Worm (Caenorhabditis elegans): Measurements from ENCODE around the gene fat-6.

DNA sequence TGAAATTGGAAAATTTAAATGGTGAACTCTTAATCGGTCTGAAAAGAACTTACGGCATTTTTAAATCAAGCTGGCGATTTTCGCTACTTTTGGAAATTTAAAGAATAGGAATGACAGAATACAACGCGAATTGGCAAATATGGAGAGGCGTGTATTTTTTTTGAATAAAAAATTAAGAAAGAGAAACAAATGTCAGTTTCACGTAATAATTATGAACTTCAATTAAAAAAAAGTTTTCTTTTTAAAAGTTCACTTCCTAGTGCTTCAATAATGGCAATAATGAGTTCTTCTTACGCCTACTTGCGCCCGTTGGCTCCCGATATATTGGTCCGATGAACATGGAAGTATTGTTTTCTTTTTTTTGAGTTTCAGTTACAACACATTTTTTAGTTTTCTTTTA, 37.8 kb downstream of the fat-6 start, which contains the start of gene pph-2:
- no peak for TF ChIP-seq aha-1 (tag; optimal IDR thresholded peaks at IDR 0.05)
- TF ChIP-seq ama-1 (optimal IDR thresholded peaks at IDR 0.05): no peak
- TF ChIP-seq nhr-19 (GFP tag; conservative IDR thresholded peaks at IDR 0.05): no peak
- no peak for TF ChIP-seq alr-1 (tag; optimal IDR thresholded peaks at IDR 0.05; ENCODE audit: borderline replicate concordance)
- TF ChIP-seq egl-27 (tag; optimal IDR thresholded peaks at IDR 0.05): no peak
